Worm (Caenorhabditis elegans): ENCODE data around the gene C38D9.2.
A peak's percentile ranks its signal among the peaks of the same experiment; 100 is the strongest.
"Not testable (repeated sequence)": the region's sequence is repeated elsewhere in the genome, so short reads cannot be mapped to it uniquely, and the experiment has no call there.

Gene C38D9.2

DNA sequence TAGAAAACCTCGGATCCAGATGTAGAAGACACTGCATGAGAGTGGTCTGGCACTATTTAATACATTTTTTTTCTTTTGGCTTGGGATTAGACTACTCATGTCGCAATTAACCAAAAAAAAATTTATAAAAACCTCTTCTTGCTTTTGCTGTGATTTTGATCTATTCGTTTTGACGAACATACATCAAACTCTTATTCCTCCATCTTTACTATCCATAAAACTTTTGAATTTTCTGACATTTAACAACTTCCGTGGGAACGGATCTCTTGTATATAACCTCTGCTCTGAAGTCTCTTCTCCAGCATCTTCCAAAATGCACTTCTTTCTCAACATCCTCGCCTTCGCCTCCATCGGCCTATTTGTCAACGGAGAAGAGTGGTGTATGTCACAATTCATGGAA is 39.1 kb downstream of the C38D9.2 start, which contains the start of gene Y6G8.16:
TSS of gene Y6G8.16 (plus strand) at position 301 of the 400 bp plus-strand sequence.
- TF ChIP-seq hlh-1 (tag; optimal IDR thresholded peaks at IDR 0.05); tbx-8 (GFP tag; optimal IDR thresholded peaks at IDR 0.05); elt-1 (tag; optimal IDR thresholded peaks at IDR 0.05; ENCODE audit: borderline replicate concordance, insufficient read depth): not testable (repeated sequence)

DNA sequence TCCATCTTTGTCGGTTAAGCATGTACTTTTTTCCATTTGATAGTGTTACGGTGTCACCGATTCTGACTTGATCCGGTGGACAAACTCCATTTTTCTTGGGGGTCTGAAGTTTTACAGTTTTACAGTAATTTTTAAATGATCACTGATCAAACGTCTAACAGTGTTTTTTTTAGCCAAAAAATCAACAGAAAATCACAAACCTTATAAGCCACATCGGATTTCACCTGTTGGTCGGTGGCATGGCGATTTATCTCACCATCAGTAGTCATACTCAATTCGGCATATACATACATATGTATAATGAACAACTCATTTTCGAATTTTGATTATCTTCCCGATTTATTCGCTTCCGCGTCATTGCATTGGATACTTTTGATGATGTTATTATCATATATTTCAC is 40.8 kb downstream of the C38D9.2 start, which contains the start of gene srz-91:
TSS of gene srz-91 (plus strand) at position 301 of the 400 bp plus-strand sequence.
- TF ChIP-seq ceh-39 (tag; optimal IDR thresholded peaks at IDR 0.05) (no peak), lsy-2 (tag; optimal IDR thresholded peaks at IDR 0.05) (no peak), sem-2 (GFP tag; optimal IDR thresholded peaks at IDR 0.05) (no peak), snpc-4 (tag; optimal IDR thresholded peaks at IDR 0.05) (no peak), zip-8 (tag; optimal IDR thresholded peaks at IDR 0.05) (no peak), nhr-237 (tag; optimal IDR thresholded peaks at IDR 0.05) (no peak), elt-1 (tag; optimal IDR thresholded peaks at IDR 0.05; ENCODE audit: borderline replicate concordance, insufficient read depth) (no peak), mls-2 (tag; optimal IDR thresholded peaks at IDR 0.05) (no peak), sptf-1 (tag; optimal IDR thresholded peaks at IDR 0.05) (no peak), elt-3 (tag; optimal IDR thresholded peaks at IDR 0.05) (no peak), ceh-83 (GFP tag; optimal IDR thresholded peaks at IDR 0.05) (no peak), ham-2 (GFP tag; optimal IDR thresholded peaks at IDR 0.05) (no peak), lin-13 (tag; optimal IDR thresholded peaks at IDR 0.05) (no peak), nhr-2 (tag; optimal IDR thresholded peaks at IDR 0.05) (no peak), unc-120 (tag; optimal IDR thresholded peaks at IDR 0.05; ENCODE audit: poor library complexity, severe bottlenecking) (no peak), ces-1 (GFP tag; optimal IDR thresholded peaks at IDR 0.05) (no peak), M03D4.4 (tag; optimal IDR thresholded peaks at IDR 0.05) (no peak), mab-5 (tag; optimal IDR thresholded peaks at IDR 0.05) (no peak)

DNA sequence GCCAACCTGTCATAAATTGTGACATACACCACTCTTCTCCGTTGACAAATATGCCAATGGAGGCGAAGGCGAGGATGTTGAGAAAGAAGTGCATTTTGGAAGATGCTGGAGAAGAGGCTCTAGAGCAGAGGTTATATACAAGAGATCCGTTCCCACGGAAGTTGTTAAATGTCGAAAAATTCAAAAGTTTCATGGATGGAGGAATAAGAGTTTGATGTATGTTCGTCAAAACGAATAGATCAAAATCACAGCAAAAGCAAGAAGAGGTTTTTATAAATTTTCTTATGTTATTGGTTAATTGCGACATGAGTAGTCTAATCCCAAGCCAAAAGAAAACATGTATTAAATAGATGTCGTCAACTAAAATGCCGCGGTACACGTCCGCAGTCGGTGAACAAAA is 43.6 kb downstream of the C38D9.2 start, which contains the start of gene Y6G8.15:
TSS of gene Y6G8.15 (minus strand) at position 101 of the 400 bp plus-strand sequence.
- not testable (repeated sequence) for TF ChIP-seq ceh-43 (GFP tag; optimal IDR thresholded peaks at IDR 0.05); unc-62 (GFP tag; optimal IDR thresholded peaks at IDR 0.05); nhr-28 (tag; optimal IDR thresholded peaks at IDR 0.05)

DNA sequence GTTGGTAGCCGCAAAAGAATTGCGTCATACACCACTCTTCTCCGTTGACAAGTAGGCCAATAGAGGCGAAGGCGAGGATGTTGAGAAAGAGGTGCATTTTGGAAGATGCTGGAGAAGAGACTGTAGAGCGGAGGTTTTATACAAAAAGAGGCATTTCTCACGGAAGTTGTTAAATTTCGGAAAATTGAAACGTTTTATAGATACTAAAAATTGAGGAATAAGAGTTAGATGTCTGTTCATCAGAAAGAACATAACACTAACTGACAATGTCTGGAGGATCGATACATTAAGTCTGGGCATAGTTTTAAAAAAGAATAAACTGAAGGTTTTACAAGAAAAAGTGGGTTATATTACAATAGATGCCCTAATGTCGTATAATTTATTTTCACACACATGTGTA is 47.3 kb downstream of the C38D9.2 start, which contains the start of gene Y6G8.14:
TSS of gene Y6G8.14 (minus strand) at position 101 of the 400 bp plus-strand sequence.
- TF ChIP-seq lin-32 (GFP tag; optimal IDR thresholded peaks at IDR 0.05) (no peak), zip-8 (tag; optimal IDR thresholded peaks at IDR 0.05) (peak; percentile 14)

DNA sequence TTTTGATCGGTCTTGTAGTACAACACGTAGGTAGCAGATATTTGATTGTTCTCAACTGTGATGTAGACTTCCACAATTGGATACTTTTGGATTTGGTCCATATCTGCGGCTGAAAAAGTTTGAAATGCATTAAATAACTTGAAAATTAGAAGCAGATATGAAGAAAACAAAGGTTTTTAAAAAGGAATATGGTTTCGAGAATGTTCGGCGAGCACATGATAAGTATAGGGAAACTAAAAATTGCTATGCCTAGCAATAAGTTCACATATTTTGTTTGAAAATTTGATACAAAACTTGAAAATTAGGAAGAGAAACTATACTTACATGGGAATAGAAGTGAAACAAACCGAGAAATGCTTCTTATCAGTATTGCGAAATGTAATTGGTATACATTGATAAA is 48.7 kb downstream of the C38D9.2 start, which contains the start of gene Y6G8.5:
TSS of gene Y6G8.5 (minus strand) at position 101 of the 400 bp plus-strand sequence.
- TF ChIP-seq cnd-1 (tag; optimal IDR thresholded peaks at IDR 0.05): no peak

DNA sequence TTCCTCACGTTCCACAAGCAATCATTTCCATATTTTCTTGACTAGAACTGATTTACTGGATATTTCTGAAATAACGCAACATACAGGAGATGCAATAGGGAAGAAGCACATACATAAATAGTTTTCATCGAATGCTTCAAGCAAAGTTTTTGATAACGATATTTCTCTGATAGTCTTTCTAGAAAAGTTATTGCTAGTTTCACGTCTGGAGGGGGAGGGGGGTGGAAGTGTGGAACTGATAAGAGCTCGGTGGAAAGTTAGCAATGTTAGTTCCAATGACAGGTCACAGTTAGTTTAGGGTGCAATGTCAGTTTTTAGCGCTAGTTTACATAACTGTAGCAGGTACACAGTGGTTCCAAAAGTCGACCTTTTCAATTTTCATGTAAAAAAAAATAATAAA is 49.9 kb downstream of the C38D9.2 start, which contains the start of gene Y6G8.6:
TSS of gene Y6G8.6 (minus strand) at position 98 of the 400 bp plus-strand sequence.
- no peak for TF ChIP-seq cnd-1 (tag; optimal IDR thresholded peaks at IDR 0.05)
- TF ChIP-seq ham-2 (GFP tag; optimal IDR thresholded peaks at IDR 0.05): no peak
- TF ChIP-seq nhr-237 (tag; optimal IDR thresholded peaks at IDR 0.05): no peak
- TF ChIP-seq ceh-39 (tag; optimal IDR thresholded peaks at IDR 0.05): no peak
- TF ChIP-seq pha-4 (tag; optimal IDR thresholded peaks at IDR 0.05): no peak
- no peak for TF ChIP-seq ztf-11 (tag; optimal IDR thresholded peaks at IDR 0.05)
- TF ChIP-seq blmp-1 (tag; optimal IDR thresholded peaks at IDR 0.05): no peak
- TF ChIP-seq ceh-43 (GFP tag; optimal IDR thresholded peaks at IDR 0.05): no peak
- no peak for TF ChIP-seq mab-5 (tag; optimal IDR thresholded peaks at IDR 0.05)

DNA sequence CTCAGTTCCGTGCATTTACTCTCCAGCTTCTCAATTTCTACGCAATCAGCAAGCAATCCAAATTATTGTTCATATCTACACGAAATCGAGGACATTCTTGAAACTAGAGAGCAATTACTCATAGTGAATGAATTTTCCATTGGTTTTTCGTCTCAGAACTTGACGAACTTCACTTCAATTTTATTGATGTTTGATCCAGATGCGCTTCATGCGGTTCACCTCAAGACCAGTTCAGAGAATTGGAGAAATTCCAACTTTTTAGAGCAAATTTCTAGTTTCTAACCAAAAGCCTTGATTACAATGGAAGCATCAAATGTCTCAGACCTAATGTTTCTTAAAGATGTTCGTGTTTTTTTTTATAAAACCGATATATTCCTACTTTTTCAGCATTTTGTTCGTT is 53.3 kb downstream of the C38D9.2 start, which contains the start of gene Y6G8.8:
TSS of gene Y6G8.8 (plus strand) at position 301 of the 400 bp plus-strand sequence.
- TF ChIP-seq ham-2 (GFP tag; optimal IDR thresholded peaks at IDR 0.05): no peak
- TF ChIP-seq ceh-43 (GFP tag; optimal IDR thresholded peaks at IDR 0.05): no peak
- no peak for TF ChIP-seq pha-4 (tag; optimal IDR thresholded peaks at IDR 0.05)
- no peak for TF ChIP-seq unc-120 (tag; optimal IDR thresholded peaks at IDR 0.05; ENCODE audit: poor library complexity, severe bottlenecking)
- TF ChIP-seq sem-2 (GFP tag; optimal IDR thresholded peaks at IDR 0.05): no peak
- TF ChIP-seq mep-1 (tag; optimal IDR thresholded peaks at IDR 0.05): no peak
- no peak for TF ChIP-seq ceh-39 (tag; optimal IDR thresholded peaks at IDR 0.05)
- TF ChIP-seq zip-8 (tag; optimal IDR thresholded peaks at IDR 0.05): no peak
- TF ChIP-seq lsy-2 (tag; optimal IDR thresholded peaks at IDR 0.05): no peak
- TF ChIP-seq blmp-1 (tag; optimal IDR thresholded peaks at IDR 0.05): no peak
- no peak for TF ChIP-seq ceh-83 (GFP tag; optimal IDR thresholded peaks at IDR 0.05)
- TF ChIP-seq mls-2 (tag; optimal IDR thresholded peaks at IDR 0.05): no peak
- TF ChIP-seq M03D4.4 (tag; optimal IDR thresholded peaks at IDR 0.05): no peak
- TF ChIP-seq lin-32 (GFP tag; optimal IDR thresholded peaks at IDR 0.05): no peak
- TF ChIP-seq elt-1 (tag; optimal IDR thresholded peaks at IDR 0.05; ENCODE audit: borderline replicate concordance, insufficient read depth): no peak
- TF ChIP-seq drap-1 (GFP tag; optimal IDR thresholded peaks at IDR 0.05): no peak
